Worm (Caenorhabditis elegans) whole organism, L2 larva: ENCODE measurements around the gene K08E5.6.

Experiments
- C34F6.9 ChIP-seq: fragments of 150-350 bp; optimal IDR thresholded peaks from 2 replicates; lab custom pipeline; 2014; ENCODE audit warnings: missing biosample characterization, missing genetic modification characterization
- F13H6.1 ChIP-seq: sonication (generic microtip); optimal IDR thresholded peaks from 2 replicates; lab custom pipeline; 2016; ENCODE audit warnings: missing genetic modification characterization, missing compliant biosample characterization
- Y55F3AM.14 ChIP-seq: fragments of 200-800 bp; sonication (Bioruptor generic); optimal IDR thresholded peaks from 2 replicates; lab custom pipeline; 2018; ENCODE audit warnings: mild to moderate bottlenecking, missing genetic modification characterization, missing compliant biosample characterization
- alr-1 ChIP-seq: fragments of 150-350 bp; optimal IDR thresholded peaks from 2 replicates; lab custom pipeline; 2014; ENCODE audit warnings: missing biosample characterization, missing genetic modification characterization
- ama-1 ChIP-seq: fragments of 150-350 bp; optimal IDR thresholded peaks from 2 replicates; lab custom pipeline; 2018; ENCODE audit warnings: inconsistent platforms
- blmp-1 ChIP-seq: sonication (generic microtip); optimal IDR thresholded peaks from 2 replicates; lab custom pipeline; 2017; ENCODE audit warnings: missing genetic modification characterization, mild to moderate bottlenecking, missing compliant biosample characterization, antibody characterized with exemption, moderate library complexity; ENCODE audit not compliant: insufficient read depth
- ceh-16 ChIP-seq: fragments of 150-350 bp; optimal IDR thresholded peaks from 2 replicates; lab custom pipeline; 2014; ENCODE audit warnings: missing biosample characterization, missing genetic modification characterization
- crh-2 ChIP-seq: sonication (generic microtip); optimal IDR thresholded peaks from 2 replicates; lab custom pipeline; 2017; ENCODE audit warnings: missing biosample characterization, missing genetic modification characterization
- dmd-4 ChIP-seq: sonication (generic microtip); optimal IDR thresholded peaks from 2 replicates; lab custom pipeline; 2017; ENCODE audit warnings: missing biosample characterization, missing genetic modification characterization
- egl-27 ChIP-seq: sonication (generic microtip); optimal IDR thresholded peaks from 3 replicates; lab custom pipeline; 2017; ENCODE audit warnings: missing biosample characterization, missing genetic modification reagents, missing genetic modification characterization
- elt-1 ChIP-seq: fragments of 150-350 bp; optimal IDR thresholded peaks from 2 replicates; lab custom pipeline; 2014; ENCODE audit warnings: missing biosample characterization, missing genetic modification characterization
- fos-1 ChIP-seq: fragments of 150-350 bp; optimal IDR thresholded peaks from 2 replicates; lab custom pipeline; 2014; ENCODE audit warnings: missing biosample characterization, missing genetic modification characterization
- gmeb-1 ChIP-seq: fragments of 150-350 bp; optimal IDR thresholded peaks from 2 replicates; lab custom pipeline; 2014; ENCODE audit warnings: missing biosample characterization, missing genetic modification characterization
- lin-11 ChIP-seq: fragments of 150-350 bp; sonication (generic microtip); optimal IDR thresholded peaks from 2 replicates; lab custom pipeline; 2014; ENCODE audit warnings: missing biosample characterization, missing genetic modification characterization, inconsistent platforms, mixed read lengths
- lin-13 ChIP-seq: fragments of 150-350 bp; optimal IDR thresholded peaks from 2 replicates; lab custom pipeline; 2014; ENCODE audit warnings: missing biosample characterization, missing genetic modification reagents, missing genetic modification characterization
- lsy-2 ChIP-seq, 2 experiments: fragments of 150-350 bp in 1 of 2; sonication (generic microtip) in 1 of 2; optimal IDR thresholded peaks; 2 replicates each; lab custom pipeline; 2014 to 2017; ENCODE audit warnings: missing biosample characterization in 2 of 2, missing genetic modification characterization in 2 of 2
- mab-5 ChIP-seq: fragments of 150-350 bp; optimal IDR thresholded peaks from 2 replicates; lab custom pipeline; 2014; ENCODE audit warnings: missing biosample characterization, missing genetic modification characterization
- nhr-10 ChIP-seq: sonication (generic microtip); optimal IDR thresholded peaks from 2 replicates; lab custom pipeline; 2017; ENCODE audit warnings: missing biosample characterization, missing genetic modification characterization
- nhr-129 ChIP-seq: fragments of 150-350 bp; optimal IDR thresholded peaks from 2 replicates; lab custom pipeline; 2014; ENCODE audit warnings: missing biosample characterization, missing genetic modification characterization
- nhr-23 ChIP-seq: fragments of 150-350 bp; optimal IDR thresholded peaks from 2 replicates; lab custom pipeline; 2014; ENCODE audit warnings: missing biosample characterization, missing genetic modification reagents, missing genetic modification characterization
- nhr-237 ChIP-seq: fragments of 150-350 bp; optimal IDR thresholded peaks from 2 replicates; lab custom pipeline; 2014; ENCODE audit warnings: missing biosample characterization, missing genetic modification characterization
- nhr-25 ChIP-seq: fragments of 150-350 bp; sonication (generic microtip); optimal IDR thresholded peaks from 3 replicates; lab custom pipeline; 2014; ENCODE audit warnings: missing biosample characterization, missing genetic modification characterization
- nhr-6 ChIP-seq: fragments of 150-350 bp; optimal IDR thresholded peaks from 2 replicates; lab custom pipeline; 2014; ENCODE audit warnings: missing biosample characterization, missing genetic modification characterization
- nhr-77 ChIP-seq: fragments of 150-350 bp; optimal IDR thresholded peaks from 2 replicates; lab custom pipeline; 2014; ENCODE audit warnings: missing biosample characterization, missing genetic modification characterization
- peb-1 ChIP-seq: fragments of 150-350 bp; optimal IDR thresholded peaks from 2 replicates; lab custom pipeline; 2014; ENCODE audit warnings: missing biosample characterization, missing genetic modification characterization
- sem-4 ChIP-seq: fragments of 150-350 bp; optimal IDR thresholded peaks from 2 replicates; lab custom pipeline; 2014; ENCODE audit warnings: missing biosample characterization, missing genetic modification reagents, missing genetic modification characterization
- sma-3 ChIP-seq: sonication (generic microtip); optimal IDR thresholded peaks from 2 replicates; lab custom pipeline; 2016; ENCODE audit warnings: missing genetic modification reagents, missing genetic modification characterization, missing compliant biosample characterization
- sma-9 ChIP-seq, 2 experiments: fragments of 150-350 bp in 1 of 2; sonication (generic microtip) in 1 of 2; optimal IDR thresholded peaks; 2 replicates each; lab custom pipeline; 2014 to 2016; ENCODE audit warnings: missing genetic modification characterization in 2 of 2, mild to moderate bottlenecking in 1 of 2, missing biosample characterization in 1 of 2, missing compliant biosample characterization in 1 of 2, missing genetic modification reagents in 1 of 2, moderate library complexity in 1 of 2
- snpc-4 ChIP-seq: fragments of 150-350 bp; optimal IDR thresholded peaks from 2 replicates; lab custom pipeline; 2014; ENCODE audit warnings: missing biosample characterization, missing genetic modification characterization
- unc-39 ChIP-seq: fragments of 150-350 bp; optimal IDR thresholded peaks from 2 replicates; lab custom pipeline; 2014; ENCODE audit warnings: missing biosample characterization, missing genetic modification characterization
- unc-55 ChIP-seq: fragments of 150-350 bp; sonication (generic microtip); optimal IDR thresholded peaks from 3 replicates; lab custom pipeline; 2014; ENCODE audit warnings: missing biosample characterization, missing genetic modification reagents, missing genetic modification characterization
- zag-1 ChIP-seq: fragments of 150-350 bp; optimal IDR thresholded peaks from 2 replicates; lab custom pipeline; 2014; ENCODE audit warnings: missing biosample characterization, missing genetic modification characterization
- ztf-1 ChIP-seq: fragments of 200-800 bp; sonication (Bioruptor generic); conservative IDR thresholded peaks from 2 replicates; pipeline ENCODE4 v1.3.6; 2022; ENCODE audit warnings: missing genetic modification characterization, missing compliant biosample characterization
- ztf-4 ChIP-seq: fragments of 150-350 bp; optimal IDR thresholded peaks from 2 replicates; lab custom pipeline; 2014; ENCODE audit warnings: missing biosample characterization, missing genetic modification characterization

K08E5.6 gene

ce11 chrIII:10118818-10119217 is 22.0 kb upstream of the K08E5.6 start, which contains the start of gene ZK1128.3:
TSS of gene ZK1128.3 (minus strand) at chrIII:10118918.
- TF ChIP-seq nhr-77 (tag; lab: Kevin White, UChicago) (no peak), F13H6.1 (tag; lab: Kevin White, UChicago) (no peak), ceh-16 (no peak), alr-1 (no peak), gmeb-1 (tag; lab: Kevin White, UChicago) (no peak), unc-55 (no peak), C34F6.9 (tag; lab: Kevin White, UChicago) (no peak), egl-27 (tag; lab: Kevin White, UChicago) (no peak), Y55F3AM.14 (GFP tag; lab: Kevin White, UChicago) (no peak), elt-1 (no peak), fos-1 (tag; lab: Kevin White, UChicago) (no peak), lin-11 (tag; lab: Kevin White, UChicago) (no peak), ztf-1 (GFP tag; lab: Robert Waterston, UW) (no peak), crh-2 (no peak)

DNA sequence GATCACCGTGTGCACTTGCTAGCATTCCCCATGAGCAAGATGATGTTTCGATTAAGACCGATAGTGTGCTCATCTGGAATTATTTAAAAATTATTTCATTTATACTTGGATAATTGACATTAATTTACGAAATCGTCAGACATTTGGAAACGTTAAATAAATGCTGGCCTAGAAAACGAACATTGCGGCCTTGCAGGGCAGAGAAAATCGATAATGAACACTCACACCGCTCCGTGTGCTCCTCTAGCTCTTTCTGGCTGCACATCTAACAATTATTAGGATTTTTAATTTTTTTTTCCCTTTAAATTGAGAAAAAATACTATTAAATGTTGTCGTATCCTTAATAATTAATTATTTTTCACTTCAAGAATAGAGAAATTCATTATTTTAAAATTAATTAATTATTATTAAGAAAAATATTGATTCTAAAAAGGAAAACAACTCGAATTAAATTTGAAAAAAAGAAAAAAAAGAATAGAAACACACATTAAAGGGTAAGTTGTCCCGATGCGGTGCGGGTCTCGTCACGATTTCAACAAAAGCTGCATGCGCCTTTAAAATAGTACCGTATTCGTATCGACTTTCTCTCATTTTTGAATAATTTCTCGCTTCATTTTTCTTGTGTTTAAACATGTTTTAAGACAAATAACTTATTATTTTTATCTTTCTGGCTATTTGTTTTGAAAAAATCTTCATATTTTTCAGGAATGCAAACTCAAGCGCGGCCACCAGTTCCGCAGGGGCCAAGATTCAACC is 20.6 kb upstream of the K08E5.6 start, which contains the start of the genes gtf-2H3 and ham-3:
Gene gtf-2H3 (minus strand): TSS at position 73 of the 756 bp plus-strand sequence.
Gene ham-3 (plus strand): TSS at position 706 of the 756 bp plus-strand sequence.
- TF ChIP-seq C34F6.9 (tag; lab: Kevin White, UChicago) (peak; percentile 40), peb-1 (tag; lab: Kevin White, UChicago) (no peak), lsy-2 (tag; optimal IDR thresholded peaks at IDR 0.05; lab: Kevin White, UChicago) (peak in 1 of 2 experiments; percentile 13), unc-39 (tag; lab: Kevin White, UChicago) (no peak), lin-11 (tag; lab: Kevin White, UChicago) (no peak), dmd-4 (tag; lab: Kevin White, UChicago) (no peak), alr-1 (no peak), blmp-1 (tag; lab: Kevin White, UChicago) (no peak), sem-4 (no peak), snpc-4 (tag; lab: Kevin White, UChicago) (no peak), elt-1 (no peak), mab-5 (tag; lab: Kevin White, UChicago) (no peak), unc-55 (peak; percentile 34), nhr-237 (tag; lab: Kevin White, UChicago) (no peak), ama-1 (no peak)
- TF ChIP-seq, all 48 proteins: peak for 3

DNA sequence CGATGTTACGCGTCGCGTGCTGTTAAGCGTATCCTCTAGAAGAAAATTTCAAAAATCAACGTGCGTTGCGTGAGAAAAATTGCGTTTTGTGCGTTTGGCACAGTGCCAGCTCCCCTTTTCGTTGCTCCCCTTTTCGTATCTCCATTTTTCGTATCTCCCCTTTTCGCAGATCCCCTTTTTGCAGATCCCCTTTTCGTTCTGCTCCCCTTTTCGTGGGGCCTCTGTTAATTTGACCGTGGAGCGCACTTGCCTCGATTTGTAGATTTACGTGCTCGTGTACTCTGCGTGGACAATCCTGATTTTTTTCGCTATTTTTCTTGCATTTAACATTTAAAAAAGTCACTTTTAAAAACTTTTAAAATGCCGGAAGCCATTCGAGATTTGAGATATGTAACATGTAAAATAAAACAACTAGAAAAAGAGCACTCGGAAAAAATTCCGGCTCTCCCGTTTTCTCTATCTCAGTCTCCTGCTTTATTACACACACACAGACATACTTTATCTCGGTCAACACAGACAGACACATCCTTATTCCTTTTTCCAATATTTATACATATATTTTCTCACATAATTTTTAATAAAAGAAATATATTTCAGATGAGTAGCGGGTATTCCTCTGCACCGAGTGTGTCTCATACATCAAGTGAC is 17.1 kb upstream of the K08E5.6 start, which contains the start of gene ttll-4:
Gene ttll-4 (plus strand): TSS at position 598 of the 648 bp plus-strand sequence.
- TF ChIP-seq fos-1 (tag; lab: Kevin White, UChicago), result no peak
- TF ChIP-seq peb-1 (tag; lab: Kevin White, UChicago), result no peak
- TF ChIP-seq unc-55, result peak; percentile 44
- peak; percentile 14 for TF ChIP-seq nhr-129
- peak; percentile 1 for TF ChIP-seq zag-1 (tag; lab: Kevin White, UChicago)
- no peak for TF ChIP-seq ztf-4 (tag; lab: Kevin White, UChicago)
- peak; percentile 55 for TF ChIP-seq C34F6.9 (tag; lab: Kevin White, UChicago)
- TF ChIP-seq nhr-10, result no peak
- TF ChIP-seq nhr-25 (tag; lab: Kevin White, UChicago), result no peak
- peak; percentile 49 for TF ChIP-seq F13H6.1 (tag; lab: Kevin White, UChicago)
- TF ChIP-seq lsy-2 (tag; optimal IDR thresholded peaks at IDR 0.05; lab: Kevin White, UChicago), result peak; percentile 50 to 59
- peak; percentile 53 for TF ChIP-seq lin-13
- no peak for TF ChIP-seq ztf-1 (GFP tag; lab: Robert Waterston, UW)
- TF ChIP-seq alr-1, result no peak
- TF ChIP-seq sma-3 (GFP tag; lab: Kevin White, UChicago), result peak; percentile 1
- peak; percentile 23 for TF ChIP-seq sma-9 (GFP tag; optimal IDR thresholded peaks at IDR 0.05; lab: Kevin White, UChicago)
- no peak for TF ChIP-seq sma-9 (tag; optimal IDR thresholded peaks at IDR 0.05; lab: Kevin White, UChicago)

DNA sequence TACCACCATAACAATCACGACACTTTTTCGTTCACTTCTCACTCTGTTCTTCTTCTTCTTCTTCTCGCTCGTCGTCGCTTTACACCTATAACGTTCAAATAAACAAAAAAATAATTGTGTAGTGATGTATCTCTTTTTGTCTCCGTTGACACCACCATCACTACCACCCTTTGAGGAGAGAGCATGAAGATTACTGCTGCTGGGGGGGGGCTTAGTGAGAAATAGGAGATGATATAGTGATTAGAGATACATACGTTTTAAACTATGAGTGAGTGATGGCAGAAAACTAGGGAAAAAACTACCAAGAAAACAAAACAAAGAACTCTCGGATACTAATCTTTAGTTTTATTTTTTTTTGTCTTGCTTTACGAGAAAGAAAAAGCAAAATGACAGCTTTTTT is 14.5 kb upstream of the K08E5.6 start:
- no peak for TF ChIP-seq nhr-6 (tag; lab: Kevin White, UChicago)
- TF ChIP-seq lsy-2 (tag; optimal IDR thresholded peaks at IDR 0.05; lab: Kevin White, UChicago), result peak in 1 of 2 experiments; percentile 34
- TF ChIP-seq lin-13, result no peak
- peak; percentile 19 for TF ChIP-seq nhr-129
- TF ChIP-seq sma-9 (GFP tag; optimal IDR thresholded peaks at IDR 0.05; lab: Kevin White, UChicago), result peak; percentile 35
- TF ChIP-seq sma-9 (tag; optimal IDR thresholded peaks at IDR 0.05; lab: Kevin White, UChicago), result no peak
- peak; percentile 26 for TF ChIP-seq unc-55
- TF ChIP-seq nhr-23 (tag; lab: Kevin White, UChicago), result no peak
